Fruit fly (Drosophila melanogaster): Measurements from ENCODE around the gene CG4592.

The CG4592 gene

dm6 chr2L:9954119-9954518 lies 32.7 kb downstream of the CG4592 start, which contains the start of the genes CG13126 and CG4709 (continued):
- peak; percentile 89 for TF ChIP-seq CG1602 (GFP tag; optimal IDR thresholded peaks at IDR 0.05)
- TF ChIP-seq slou (GFP tag; optimal IDR thresholded peaks at IDR 0.05): peak; percentile 79
- peak; percentile 29 for TF ChIP-seq CG17912 (GFP tag; optimal IDR thresholded peaks at IDR 0.05)
- TF ChIP-seq CG9609 (GFP tag; optimal IDR thresholded peaks at IDR 0.05): no peak
- TF ChIP-seq nmo (GFP tag; optimal IDR thresholded peaks at IDR 0.05): peak; percentile 97
- TF ChIP-seq z (GFP tag; IDR thresholded peaks at IDR 0.05): no peak
- TF ChIP-seq CG6254 (GFP tag; optimal IDR thresholded peaks at IDR 0.05): peak; percentile 92
- peak; percentile 81 for TF ChIP-seq CG4404 (GFP tag; IDR thresholded peaks at IDR 0.05)
- peak in 1 of 2 experiments; percentile 25 for TF ChIP-seq tll (GFP tag; optimal IDR thresholded peaks at IDR 0.05)
- peak; percentile 91 for TF ChIP-seq Sox102F (GFP tag; optimal IDR thresholded peaks at IDR 0.05)
- TF ChIP-seq Dfd (GFP tag; optimal IDR thresholded peaks at IDR 0.05): no peak
- peak; percentile 82 for TF ChIP-seq CG12299 (tag; optimal IDR thresholded peaks at IDR 0.05)
- no peak for TF ChIP-seq sna (GFP tag; IDR thresholded peaks at IDR 0.05; ENCODE audit: partially characterized antibody)
- TF ChIP-seq grau (tag; optimal IDR thresholded peaks at IDR 0.05): peak; percentile 93
- TF ChIP-seq CG14050 (GFP tag; IDR thresholded peaks at IDR 0.05): peak; percentile 76
- TF ChIP-seq bcd (GFP tag; optimal IDR thresholded peaks at IDR 0.05): peak; percentile 93
- peak; percentile 90 for TF ChIP-seq CG6813 (GFP tag; optimal IDR thresholded peaks at IDR 0.05)
- TF ChIP-seq tap (tag; optimal IDR thresholded peaks at IDR 0.05): peak; percentile 92
- TF ChIP-seq CG6854 (GFP tag; optimal IDR thresholded peaks at IDR 0.05): peak; percentile 87
- peak; percentile 64 for TF ChIP-seq CG4854 (GFP tag; optimal IDR thresholded peaks at IDR 0.05)
- peak; percentile 81 for TF ChIP-seq oc (tag; optimal IDR thresholded peaks at IDR 0.05)
- TF ChIP-seq cas (GFP tag; IDR thresholded peaks at IDR 0.05): peak; percentile 72
- TF ChIP-seq CG2199 (GFP tag; IDR thresholded peaks at IDR 0.05): peak; percentile 68; the same call in 1 of the 3 replicates
- TF ChIP-seq CG14667 (GFP tag; IDR thresholded peaks at IDR 0.05): peak; percentile 84
- TF ChIP-seq Lhr (GFP tag; optimal IDR thresholded peaks at IDR 0.05): peak; percentile 79
- no peak for TF ChIP-seq Doc2 (GFP tag; IDR thresholded peaks at IDR 0.05)
- no peak for TF ChIP-seq ato (GFP tag; IDR thresholded peaks at IDR 0.05; ENCODE audit: partially characterized antibody)
- TF ChIP-seq Dbx (GFP tag; IDR thresholded peaks at IDR 0.05): peak; percentile 87; the same call in 2 of the 3 replicates
- TF ChIP-seq Jarid2 (GFP tag; optimal IDR thresholded peaks at IDR 0.05): peak; percentile 67
- TF ChIP-seq CG2129 (GFP tag; IDR thresholded peaks at IDR 0.05; ENCODE audit: partially characterized antibody): no peak
- TF ChIP-seq pho (GFP tag; optimal IDR thresholded peaks at IDR 0.05): no peak
- peak; percentile 92 for TF ChIP-seq CG13424 (tag; optimal IDR thresholded peaks at IDR 0.05)
- peak; percentile 94 for TF ChIP-seq Blimp-1 (GFP tag; optimal IDR thresholded peaks at IDR 0.05)
- TF ChIP-seq sob (GFP tag; IDR thresholded peaks at IDR 0.05): peak; percentile 91
- TF ChIP-seq CG6175 (GFP tag; IDR thresholded peaks at IDR 0.05): peak; percentile 45; the same call in 1 of the 3 replicates
- TF ChIP-seq seq (GFP tag; IDR thresholded peaks at IDR 0.05): peak; percentile 66; the same call in 1 of the 2 replicates
- peak; percentile 19 for TF ChIP-seq CG17186 (GFP tag; optimal IDR thresholded peaks at IDR 0.05)
- TF ChIP-seq Dad (GFP tag; optimal IDR thresholded peaks at IDR 0.05): peak; percentile 57
- peak; percentile 93 for TF ChIP-seq gcm (GFP tag; optimal IDR thresholded peaks at IDR 0.05)
- peak; percentile 85 for TF ChIP-seq CG2202 (tag; optimal IDR thresholded peaks at IDR 0.05)
- TF ChIP-seq Max (GFP tag; optimal IDR thresholded peaks at IDR 0.05): peak; percentile 92
- TF ChIP-seq ems (GFP tag; optimal IDR thresholded peaks at IDR 0.05): peak; percentile 29
- peak; percentile 94 for TF ChIP-seq dmrt99B (tag; optimal IDR thresholded peaks at IDR 0.05)
- peak; percentile 73 for TF ChIP-seq CG6654 (GFP tag; optimal IDR thresholded peaks at IDR 0.05)
- peak; percentile 9 for TF ChIP-seq NC2β (GFP tag; optimal IDR thresholded peaks at IDR 0.05)
- peak; percentile 89 for TF ChIP-seq CG8290 (GFP tag; optimal IDR thresholded peaks at IDR 0.05)
- TF ChIP-seq CG8290 (tag; optimal IDR thresholded peaks at IDR 0.05): peak in 1 of 2 experiments; percentile 42
- TF ChIP-seq TFAM (GFP tag; optimal IDR thresholded peaks at IDR 0.05): peak; percentile 43
- peak; percentile 95 for TF ChIP-seq CG11695 (GFP tag; IDR thresholded peaks at IDR 0.05)
- TF ChIP-seq bowl (GFP tag; IDR thresholded peaks at IDR 0.05): peak; percentile 49; the same call in 1 of the 2 replicates
